Worm (Caenorhabditis elegans) whole organism, midembryonic: Measurements from ENCODE around the gene sre-10.

Experiments
- T22C8.4 ChIP-seq: fragments of 200-800 bp; sonication (Bioruptor generic); IDR thresholded peaks from 2 replicates; pipeline ENCODE4 v1.3.6; 2022; ENCODE audit warnings: missing genetic modification characterization, missing compliant biosample characterization
- cog-1 ChIP-seq: sonication (generic microtip); optimal IDR thresholded peaks from 2 replicates; lab custom pipeline; 2016; ENCODE audit warnings: missing genetic modification characterization, missing compliant biosample characterization
- flt-1 ChIP-seq: fragments of 200-800 bp; sonication (Bioruptor generic); IDR thresholded peaks from 2 replicates; pipeline ENCODE4 v1.3.6; 2022; ENCODE audit warnings: missing genetic modification characterization, missing compliant biosample characterization
- klf-2 ChIP-seq: fragments of 200-800 bp; sonication (Bioruptor generic); conservative IDR thresholded peaks from 2 replicates; pipeline ENCODE4 v1.3.6; 2022; ENCODE audit warnings: missing genetic modification reagents, missing genetic modification characterization, missing compliant biosample characterization
- med-1 ChIP-seq: sonication (generic microtip); optimal IDR thresholded peaks from 2 replicates; lab custom pipeline; 2017; ENCODE audit warnings: missing genetic modification characterization, mild to moderate bottlenecking, missing compliant biosample characterization, antibody characterized with exemption, missing genetic modification reagents; ENCODE audit not compliant: insufficient read depth
- ref-1 ChIP-seq: fragments of 200-800 bp; sonication (Bioruptor generic); conservative IDR thresholded peaks from 2 replicates; pipeline ENCODE4 v1.3.6; 2022; ENCODE audit warnings: missing genetic modification reagents, missing genetic modification characterization, missing compliant biosample characterization
- tab-1 ChIP-seq: fragments of 200-800 bp; sonication (Bioruptor generic); IDR thresholded peaks from 2 replicates; pipeline ENCODE4 v1.3.6; 2022; ENCODE audit warnings: missing genetic modification characterization, missing compliant biosample characterization
- ztf-23 ChIP-seq: fragments of 200-800 bp; sonication (Bioruptor generic); IDR thresholded peaks from 2 replicates; pipeline ENCODE4 v1.3.6; 2022; ENCODE audit warnings: missing genetic modification reagents, missing genetic modification characterization, missing compliant biosample characterization
- ztf-29 ChIP-seq: fragments of 200-800 bp; sonication (Bioruptor generic); IDR thresholded peaks from 2 replicates; pipeline ENCODE4 v1.3.6; 2022; ENCODE audit warnings: missing genetic modification reagents, missing genetic modification characterization, missing compliant biosample characterization

The sre-10 gene

ce11 chrV:7132248-7132647 is at the start of gene sre-10:
sre-10 (plus strand) TSS chrV:7132548.
- TF ChIP-seq tab-1 (no peak), ztf-23 (no peak), ref-1 (GFP tag; lab: Robert Waterston, UW) (no peak), med-1 (no peak), flt-1 (no peak), cog-1 (tag; lab: Kevin White, UChicago) (no peak), T22C8.4 (GFP tag; lab: Robert Waterston, UW) (no peak), ztf-29 (no peak), klf-2 (GFP tag; lab: Robert Waterston, UW) (no peak)

- no peak for TF ChIP-seq med-1
- peak; percentile 70 for TF ChIP-seq ztf-23
- TF ChIP-seq flt-1 = no peak
- TF ChIP-seq klf-2 (GFP tag; lab: Robert Waterston, UW) = no peak
These were observed 47.7 kb upstream of the sre-10 start, which contains the start of gene mys-1 for ce11 chrV:7084612-7085139. mys-1 (minus strand) TSS chrV:7084662.

ce11 chrV:7085518-7086104 is 46.7 kb upstream of the sre-10 start, which contains the start of gene VC5.2:
VC5.2 (plus strand) TSS chrV:7085956.
- TF ChIP-seq ref-1 (GFP tag; lab: Robert Waterston, UW) (no peak), klf-2 (GFP tag; lab: Robert Waterston, UW) (no peak), flt-1 (no peak), T22C8.4 (GFP tag; lab: Robert Waterston, UW) (no peak), ztf-23 (no peak), cog-1 (tag; lab: Kevin White, UChicago) (no peak), ztf-29 (no peak), med-1 (no peak), tab-1 (no peak)

ce11 chrV:7087340-7087739 is 45.0 kb upstream of the sre-10 start:
- no peak for TF ChIP-seq klf-2 (GFP tag; lab: Robert Waterston, UW)
- no peak for TF ChIP-seq cog-1 (tag; lab: Kevin White, UChicago)
- TF ChIP-seq ref-1 (GFP tag; lab: Robert Waterston, UW) = no peak
- no peak for TF ChIP-seq T22C8.4 (GFP tag; lab: Robert Waterston, UW)
- no peak for TF ChIP-seq med-1
- no peak for TF ChIP-seq tab-1
- TF ChIP-seq ztf-23 = no peak
- no peak for TF ChIP-seq flt-1
- no peak for TF ChIP-seq ztf-29

ce11 chrV:7089217-7089616 is 43.1 kb upstream of the sre-10 start:
- no peak for TF ChIP-seq klf-2 (GFP tag; lab: Robert Waterston, UW)
- no peak for TF ChIP-seq ztf-29
- TF ChIP-seq ztf-23 = no peak
- no peak for TF ChIP-seq flt-1
- TF ChIP-seq tab-1 = no peak
- TF ChIP-seq ref-1 (GFP tag; lab: Robert Waterston, UW) = no peak
- TF ChIP-seq med-1 = no peak
- no peak for TF ChIP-seq T22C8.4 (GFP tag; lab: Robert Waterston, UW)

- TF ChIP-seq ztf-29 (no peak), ztf-23 (no peak)
These were observed 41.1 kb upstream of the sre-10 start, which contains the start of gene nhr-286 for ce11 chrV:7091287-7091686. nhr-286 (minus strand) TSS chrV:7091610.

ce11 chrV:7093720-7094401 is 38.5 kb upstream of the sre-10 start, which contains the start of gene nhr-135:
nhr-135 (minus strand) TSS chrV:7093770.
- TF ChIP-seq T22C8.4 (GFP tag; lab: Robert Waterston, UW) = peak; percentile 38; the same call in 1 of the 2 replicates
- no peak for TF ChIP-seq klf-2 (GFP tag; lab: Robert Waterston, UW)
- no peak for TF ChIP-seq tab-1
- no peak for TF ChIP-seq ztf-29
- no peak for TF ChIP-seq ref-1 (GFP tag; lab: Robert Waterston, UW)

- TF ChIP-seq flt-1 = no peak
- no peak for TF ChIP-seq ztf-23
- no peak for TF ChIP-seq tab-1
- TF ChIP-seq ztf-29 = no peak
These were observed 36.9 kb upstream of the sre-10 start for ce11 chrV:7095254-7095990.

- TF ChIP-seq ztf-23 (no peak), med-1 (no peak), T22C8.4 (GFP tag; lab: Robert Waterston, UW) (no peak), ref-1 (GFP tag; lab: Robert Waterston, UW) (no peak), tab-1 (no peak)
These were observed 36.1 kb upstream of the sre-10 start for ce11 chrV:7096129-7096730.

- no peak for TF ChIP-seq klf-2 (GFP tag; lab: Robert Waterston, UW)
- no peak for TF ChIP-seq med-1
- TF ChIP-seq ztf-29 = no peak
- TF ChIP-seq T22C8.4 (GFP tag; lab: Robert Waterston, UW) = no peak
- no peak for TF ChIP-seq ztf-23
- no peak for TF ChIP-seq flt-1
These were observed 35.5 kb upstream of the sre-10 start for ce11 chrV:7096811-7097210.
